Worm (Caenorhabditis elegans) whole organism, young adult: Measurements from ENCODE around the gene nhr-275.

Experiments used
- B0019.2 ChIP-seq: fragments of 200-800 bp; sonication (Bioruptor generic); conservative IDR thresholded peaks from 2 replicates; pipeline ENCODE4 v1.3.6; 2022; ENCODE audit warnings: missing genetic modification reagents, missing genetic modification characterization, missing compliant biosample characterization
- B0035.1 ChIP-seq: sonication (generic microtip); optimal IDR thresholded peaks from 2 replicates; lab custom pipeline; 2016; ENCODE audit warnings: missing genetic modification characterization, mild to moderate bottlenecking, missing compliant biosample characterization, missing genotype, missing genetic modification reagents
- B0261.1 ChIP-seq: sonication (generic microtip); optimal IDR thresholded peaks from 2 replicates; lab custom pipeline; 2016; ENCODE audit warnings: mild to moderate bottlenecking, missing genetic modification characterization, moderate library complexity, missing compliant biosample characterization
- C17E4.6 ChIP-seq: fragments of 200-800 bp; sonication (Bioruptor generic); IDR thresholded peaks from 2 replicates; pipeline ENCODE4 v1.3.6; 2022; ENCODE audit warnings: missing genetic modification reagents, missing genetic modification characterization, missing compliant biosample characterization
- F10E7.11 ChIP-seq: sonication (generic microtip); optimal IDR thresholded peaks from 2 replicates; lab custom pipeline; 2017; ENCODE audit warnings: mild to moderate bottlenecking, missing genetic modification characterization, moderate library complexity, missing compliant biosample characterization
- F22D6.2 ChIP-seq: sonication (generic microtip); optimal IDR thresholded peaks from 2 replicates; lab custom pipeline; 2016; ENCODE audit warnings: mild to moderate bottlenecking, missing genetic modification characterization, missing compliant biosample characterization
- F57C9.4 ChIP-seq: sonication (generic microtip); optimal IDR thresholded peaks from 2 replicates; lab custom pipeline; 2017; ENCODE audit warnings: mild to moderate bottlenecking, missing genetic modification characterization, missing compliant biosample characterization
- Y53F4B.3 ChIP-seq: fragments of 200-800 bp; sonication (Bioruptor generic); IDR thresholded peaks from 2 replicates; pipeline ENCODE4 v1.3.6; 2022; ENCODE audit warnings: missing genetic modification reagents, missing genetic modification characterization, missing compliant biosample characterization
- akir-1 ChIP-seq: fragments of 200-800 bp; sonication (Bioruptor generic); optimal IDR thresholded peaks from 2 replicates; lab custom pipeline; 2018; ENCODE audit warnings: mild to moderate bottlenecking, missing genetic modification characterization, moderate library complexity, missing compliant biosample characterization
- ama-1 ChIP-seq, 3 experiments: fragments of 150-350 bp in 1 of 3; sonication (generic microtip) in 2 of 3; optimal IDR thresholded peaks; 2 replicates each; lab custom pipeline; 2014 to 2018; ENCODE audit warnings: missing biosample characterization in 2 of 3, missing genetic modification characterization in 2 of 3, missing genetic modification reagents in 2 of 3
- atf-7 ChIP-seq: sonication (generic microtip); optimal IDR thresholded peaks from 2 replicates; lab custom pipeline; 2017; ENCODE audit warnings: mild to moderate bottlenecking, missing genetic modification characterization, missing compliant biosample characterization
- athp-1 ChIP-seq: sonication (generic microtip); optimal IDR thresholded peaks from 2 replicates; lab custom pipeline; 2017; ENCODE audit warnings: mild to moderate bottlenecking, missing genetic modification characterization, missing compliant biosample characterization
- attf-5 ChIP-seq: fragments of 200-800 bp; sonication (Bioruptor generic); optimal IDR thresholded peaks from 2 replicates; lab custom pipeline; 2018; ENCODE audit warnings: mild to moderate bottlenecking, missing genetic modification characterization, missing compliant biosample characterization
- bed-2 ChIP-seq: fragments of 200-800 bp; sonication (Bioruptor generic); IDR thresholded peaks from 2 replicates; pipeline ENCODE4 v1.3.6; 2022; ENCODE audit warnings: missing genetic modification reagents, missing genetic modification characterization, missing compliant biosample characterization
- cebp-1 ChIP-seq, 2 experiments: fragments of 200-800 bp in 1 of 2; sonication (Bioruptor generic) in 1 of 2; sonication (generic microtip) in 1 of 2; IDR thresholded peaks in 1 of 2; optimal IDR thresholded peaks in 1 of 2; 2 replicates each; pipeline versions ENCODE4 v1.3.6 to Lab custom; 2017 to 2022; ENCODE audit warnings: missing compliant biosample characterization in 2 of 2, missing genetic modification characterization in 2 of 2, mild to moderate bottlenecking in 1 of 2, missing genetic modification reagents in 1 of 2, moderate library complexity in 1 of 2
- ceh-27 ChIP-seq: fragments of 200-800 bp; sonication (Bioruptor generic); optimal IDR thresholded peaks from 2 replicates; lab custom pipeline; 2018; ENCODE audit warnings: mild to moderate bottlenecking, missing genetic modification characterization, moderate library complexity, missing compliant biosample characterization
- dpff-1 ChIP-seq: sonication (generic microtip); optimal IDR thresholded peaks from 2 replicates; lab custom pipeline; 2017; ENCODE audit warnings: mild to moderate bottlenecking, missing genetic modification characterization, missing compliant biosample characterization
- egl-44 ChIP-seq: fragments of 200-800 bp; sonication (Bioruptor generic); IDR thresholded peaks from 2 replicates; pipeline ENCODE4 v1.3.6; 2022; ENCODE audit warnings: missing genetic modification reagents, missing genetic modification characterization, missing compliant biosample characterization
- ets-4 ChIP-seq: fragments of 200-800 bp; sonication (Bioruptor generic); optimal IDR thresholded peaks from 2 replicates; lab custom pipeline; 2018; ENCODE audit warnings: mild to moderate bottlenecking, missing genetic modification characterization, missing compliant biosample characterization
- gei-17 ChIP-seq: fragments of 200-800 bp; sonication (Bioruptor generic); optimal IDR thresholded peaks from 2 replicates; lab custom pipeline; 2018; ENCODE audit warnings: mild to moderate bottlenecking, missing genetic modification characterization, missing compliant biosample characterization
- him-1 ChIP-seq: sonication (generic microtip); optimal IDR thresholded peaks from 2 replicates; lab custom pipeline; 2016; ENCODE audit warnings: missing genotype, missing genetic modification reagents, missing genetic modification characterization, missing compliant biosample characterization
- hlh-12 ChIP-seq: sonication (generic microtip); optimal IDR thresholded peaks from 2 replicates; lab custom pipeline; 2016; ENCODE audit warnings: missing genetic modification characterization, missing compliant biosample characterization
- hmg-1.2 ChIP-seq: fragments of 200-800 bp; sonication (Bioruptor generic); IDR thresholded peaks from 2 replicates; pipeline ENCODE4 v1.3.6; 2022; ENCODE audit warnings: missing genetic modification reagents, missing genetic modification characterization, missing compliant biosample characterization
- hmg-20 ChIP-seq: fragments of 200-800 bp; sonication (Bioruptor generic); IDR thresholded peaks from 2 replicates; pipeline ENCODE4 v1.3.6; 2022; ENCODE audit warnings: missing genetic modification reagents, missing genetic modification characterization, missing compliant biosample characterization
- hrde-1 ChIP-seq: sonication (generic microtip); optimal IDR thresholded peaks from 2 replicates; lab custom pipeline; 2016; ENCODE audit warnings: missing genetic modification characterization, mild to moderate bottlenecking, missing compliant biosample characterization, moderate library complexity, missing genotype, missing genetic modification reagents, borderline replicate concordance
- let-607 ChIP-seq, 2 experiments: fragments of 200-800 bp in 1 of 2; sonication (Bioruptor generic) in 1 of 2; sonication (generic microtip) in 1 of 2; optimal IDR thresholded peaks; 2 replicates each; lab custom pipeline; 2016 to 2018; ENCODE audit warnings: mild to moderate bottlenecking in 2 of 2, missing compliant biosample characterization in 2 of 2, missing genetic modification characterization in 2 of 2, moderate library complexity in 2 of 2, missing genotype in 1 of 2
- lin-26 ChIP-seq: fragments of 200-800 bp; sonication (Bioruptor generic); IDR thresholded peaks from 2 replicates; pipeline ENCODE4 v1.3.6; 2022; ENCODE audit warnings: missing genetic modification reagents, missing genetic modification characterization, missing compliant biosample characterization
- lsl-1 ChIP-seq: fragments of 200-800 bp; sonication (Bioruptor generic); optimal IDR thresholded peaks from 2 replicates; lab custom pipeline; 2018; ENCODE audit warnings: mild to moderate bottlenecking, missing genetic modification characterization, moderate library complexity, missing compliant biosample characterization
- mcd-1 ChIP-seq: fragments of 200-800 bp; sonication (Bioruptor generic); IDR thresholded peaks from 2 replicates; pipeline ENCODE4 v1.3.6; 2022; ENCODE audit warnings: missing genetic modification reagents, missing genetic modification characterization, missing compliant biosample characterization
- mel-28 ChIP-seq: sonication (generic microtip); optimal IDR thresholded peaks from 2 replicates; lab custom pipeline; 2016; ENCODE audit warnings: borderline replicate concordance, mild to moderate bottlenecking, missing genetic modification characterization, missing compliant biosample characterization
- mxl-1 ChIP-seq: sonication (generic microtip); optimal IDR thresholded peaks from 2 replicates; lab custom pipeline; 2016; ENCODE audit warnings: missing genetic modification characterization, missing compliant biosample characterization
- nfya-1 ChIP-seq: sonication (generic microtip); optimal IDR thresholded peaks from 2 replicates; lab custom pipeline; 2017; ENCODE audit warnings: antibody characterized with exemption, missing compliant biosample characterization, missing genetic modification characterization, borderline replicate concordance; ENCODE audit not compliant: insufficient read depth
- nhr-80 ChIP-seq: sonication (generic microtip); optimal IDR thresholded peaks from 2 replicates; lab custom pipeline; 2016; ENCODE audit warnings: missing genetic modification characterization, missing compliant biosample characterization
- pha-4 ChIP-seq: fragments of 150-350 bp; sonication (generic microtip); optimal IDR thresholded peaks from 2 replicates; lab custom pipeline; 2014; ENCODE audit warnings: missing biosample characterization, missing genetic modification reagents, missing genetic modification characterization
- rec-8 ChIP-seq, 2 experiments: sonication (generic microtip); optimal IDR thresholded peaks; 2 replicates each; lab custom pipeline; 2016; ENCODE audit warnings: mild to moderate bottlenecking in 2 of 2, missing genetic modification characterization in 2 of 2, missing genetic modification reagents in 2 of 2, missing genotype in 2 of 2, missing biosample characterization in 1 of 2, missing compliant biosample characterization in 1 of 2, moderate library complexity in 1 of 2
- repo-1 ChIP-seq: sonication (generic microtip); optimal IDR thresholded peaks from 2 replicates; lab custom pipeline; 2017; ENCODE audit warnings: mild to moderate bottlenecking, missing genetic modification characterization, missing compliant biosample characterization
- sptf-2 ChIP-seq: fragments of 200-800 bp; sonication (Bioruptor generic); optimal IDR thresholded peaks from 2 replicates; lab custom pipeline; 2018; ENCODE audit warnings: mild to moderate bottlenecking, missing genetic modification characterization, missing compliant biosample characterization
- unc-62 ChIP-seq: fragments of 150-350 bp; optimal IDR thresholded peaks from 2 replicates; lab custom pipeline; 2014; ENCODE audit warnings: missing biosample characterization, missing genetic modification reagents, missing genetic modification characterization
- ztf-18 ChIP-seq: sonication (generic microtip); optimal IDR thresholded peaks from 2 replicates; lab custom pipeline; 2016; ENCODE audit warnings: missing genotype, mild to moderate bottlenecking, missing genetic modification characterization, missing compliant biosample characterization
- ztf-22 ChIP-seq: fragments of 200-800 bp; sonication (Bioruptor generic); optimal IDR thresholded peaks from 2 replicates; lab custom pipeline; 2018; ENCODE audit warnings: mild to moderate bottlenecking, missing genetic modification characterization, moderate library complexity, missing compliant biosample characterization
- ztf-28 ChIP-seq: fragments of 200-800 bp; sonication (Bioruptor generic); IDR thresholded peaks from 2 replicates; pipeline ENCODE4 v1.3.6; 2022; ENCODE audit warnings: missing genetic modification reagents, missing genetic modification characterization, missing compliant biosample characterization
- ztf-3 ChIP-seq: fragments of 200-800 bp; sonication (Bioruptor generic); optimal IDR thresholded peaks from 2 replicates; lab custom pipeline; 2018; ENCODE audit warnings: mild to moderate bottlenecking, missing genetic modification characterization, missing compliant biosample characterization

Gene nhr-275

ce11 chrV:2226903-2227302 lies 40.0 kb downstream of the nhr-275 start, which contains the start of gene nhr-18:
Gene nhr-18, plus strand, starts transcription at chrV:2227203.
- TF ChIP-seq gei-17 (GFP tag; lab: Kevin White, UChicago) = no peak
- no peak for TF ChIP-seq ama-1 (optimal IDR thresholded peaks at IDR 0.05; lab: Kevin White, UChicago)
- TF ChIP-seq ama-1 (GFP tag; optimal IDR thresholded peaks at IDR 0.05; lab: Kevin White, UChicago) = no peak
- no peak for TF ChIP-seq repo-1 (tag; lab: Kevin White, UChicago)
- no peak for TF ChIP-seq hlh-12 (tag; lab: Kevin White, UChicago)
- TF ChIP-seq F57C9.4 (tag; lab: Kevin White, UChicago) = no peak
- no peak for TF ChIP-seq hrde-1 (tag; lab: Kevin White, UChicago)
- TF ChIP-seq B0019.2 (GFP tag; lab: Robert Waterston, UW) = no peak
- TF ChIP-seq lin-26 (GFP tag; lab: Robert Waterston, UW) = no peak
- TF ChIP-seq mcd-1 (GFP tag; lab: Robert Waterston, UW) = no peak
- TF ChIP-seq lsl-1 = no peak
- TF ChIP-seq, all 124 proteins: peak for 0

ce11 chrV:2225130-2225529 lies 41.7 kb downstream of the nhr-275 start, which contains the start of gene nhr-103:
Gene nhr-103, plus strand, starts transcription at chrV:2225430.
- no peak for TF ChIP-seq rec-8 (tag; optimal IDR thresholded peaks at IDR 0.05; lab: Kevin White, UChicago)
- TF ChIP-seq sptf-2 (GFP tag; lab: Kevin White, UChicago) = no peak
- TF ChIP-seq hmg-20 (GFP tag; lab: Robert Waterston, UW) = no peak
- no peak for TF ChIP-seq him-1 (tag; lab: Kevin White, UChicago)

- no peak for TF ChIP-seq repo-1 (tag; lab: Kevin White, UChicago)
- TF ChIP-seq ztf-22 (GFP tag; lab: Kevin White, UChicago) = no peak
- TF ChIP-seq mxl-1 (tag; lab: Kevin White, UChicago) = no peak
- no peak for TF ChIP-seq atf-7 (tag; lab: Kevin White, UChicago)
- TF ChIP-seq dpff-1 (tag; lab: Kevin White, UChicago) = no peak
- no peak for TF ChIP-seq nfya-1
- no peak for TF ChIP-seq akir-1 (GFP tag; lab: Kevin White, UChicago)
- TF ChIP-seq hmg-20 (GFP tag; lab: Robert Waterston, UW) = no peak
- TF ChIP-seq B0261.1 (tag; lab: Kevin White, UChicago) = no peak
- no peak for TF ChIP-seq athp-1 (tag; lab: Kevin White, UChicago)
- TF ChIP-seq bed-2 (GFP tag; lab: Robert Waterston, UW) = no peak
- no peak for TF ChIP-seq let-607 (tag; optimal IDR thresholded peaks at IDR 0.05; lab: Kevin White, UChicago)
- TF ChIP-seq C17E4.6 (GFP tag; lab: Robert Waterston, UW) = no peak
- TF ChIP-seq Y53F4B.3 = no peak
- TF ChIP-seq mel-28 (tag; lab: Kevin White, UChicago) = no peak
- TF ChIP-seq F10E7.11 = no peak
- TF ChIP-seq B0019.2 (GFP tag; lab: Robert Waterston, UW) = no peak
- no peak for TF ChIP-seq pha-4 (tag; lab: Kevin White, UChicago)
- TF ChIP-seq B0035.1 (tag; lab: Kevin White, UChicago) = no peak
- TF ChIP-seq rec-8 (tag; optimal IDR thresholded peaks at IDR 0.05; lab: Kevin White, UChicago) = no peak
Observed at ce11 chrV:2221764-2222163, 45.1 kb downstream of the nhr-275 start, which contains the start of gene nhr-128. Gene nhr-128, plus strand, starts transcription at chrV:2222064.

ce11 chrV:2218803-2219202 lies 48.1 kb downstream of the nhr-275 start, which contains the start of gene nhr-56:
Gene nhr-56, plus strand, starts transcription at chrV:2219004.
- TF ChIP-seq cebp-1 (GFP tag; IDR thresholded peaks at IDR 0.05; lab: Robert Waterston, UW) (peak; percentile 94), cebp-1 (tag; optimal IDR thresholded peaks at IDR 0.05; lab: Kevin White, UChicago) (peak; percentile 98), unc-62 (GFP tag; lab: Kevin White, UChicago) (no peak), attf-5 (GFP tag; lab: Kevin White, UChicago) (peak; percentile 91), ets-4 (GFP tag; lab: Kevin White, UChicago) (no peak), hmg-1.2 (GFP tag; lab: Robert Waterston, UW) (peak; percentile 23; the same call in 1 of the 2 replicates), ztf-18 (tag; lab: Kevin White, UChicago) (no peak), F22D6.2 (tag; lab: Kevin White, UChicago) (no peak), ceh-27 (GFP tag; lab: Kevin White, UChicago) (peak; percentile 17), ztf-28 (no peak), nhr-80 (tag; lab: Kevin White, UChicago) (peak; percentile 68), ztf-3 (GFP tag; lab: Kevin White, UChicago) (no peak), egl-44 (no peak)
